Worm (Caenorhabditis elegans) whole organism, mixed stage, embryonic: Measurements from ENCODE around the gene pigk-1.

Source experiments
- M03D4.4 ChIP-seq: sonication (generic microtip); optimal IDR thresholded peaks from 2 replicates; lab custom pipeline; 2017; ENCODE audit warnings: mild to moderate bottlenecking, missing genetic modification characterization, missing compliant biosample characterization
- bed-3 ChIP-seq: fragments of 200-800 bp; sonication (Bioruptor generic); optimal IDR thresholded peaks from 3 replicates; lab custom pipeline; 2018; ENCODE audit warnings: mild to moderate bottlenecking, missing genetic modification characterization, moderate library complexity, missing compliant biosample characterization
- blmp-1 ChIP-seq: fragments of 150-350 bp; optimal IDR thresholded peaks from 2 replicates; lab custom pipeline; 2014; ENCODE audit warnings: missing biosample characterization, missing genetic modification characterization
- ceh-39 ChIP-seq: fragments of 150-350 bp; optimal IDR thresholded peaks from 2 replicates; lab custom pipeline; 2014; ENCODE audit warnings: missing biosample characterization, missing genetic modification characterization
- ces-1 ChIP-seq: fragments of 150-350 bp; optimal IDR thresholded peaks from 2 replicates; lab custom pipeline; 2014; ENCODE audit warnings: missing biosample characterization, missing genetic modification reagents, missing genetic modification characterization
- cnd-1 ChIP-seq: fragments of 200-800 bp; sonication (Bioruptor generic); optimal IDR thresholded peaks from 2 replicates; lab custom pipeline; 2018; ENCODE audit warnings: mild to moderate bottlenecking, missing genetic modification characterization, missing compliant biosample characterization
- drap-1 ChIP-seq: fragments of 200-800 bp; sonication (Bioruptor generic); optimal IDR thresholded peaks from 3 replicates; lab custom pipeline; 2018; ENCODE audit warnings: mild to moderate bottlenecking, missing genetic modification characterization, missing compliant biosample characterization
- elt-1 ChIP-seq: sonication (generic microtip); optimal IDR thresholded peaks from 2 replicates; lab custom pipeline; 2017; ENCODE audit warnings: missing genetic modification characterization, mild to moderate bottlenecking, missing compliant biosample characterization, antibody characterized with exemption, moderate library complexity, borderline replicate concordance; ENCODE audit not compliant: insufficient read depth
- elt-3 ChIP-seq: fragments of 150-350 bp; optimal IDR thresholded peaks from 2 replicates; lab custom pipeline; 2014; ENCODE audit warnings: missing biosample characterization, missing genetic modification characterization
- flh-1 ChIP-seq: fragments of 200-800 bp; sonication (Bioruptor generic); optimal IDR thresholded peaks from 2 replicates; lab custom pipeline; 2018; ENCODE audit warnings: mild to moderate bottlenecking, missing genetic modification characterization, moderate library complexity, missing compliant biosample characterization
- hlh-1 ChIP-seq: fragments of 150-350 bp; optimal IDR thresholded peaks from 2 replicates; lab custom pipeline; 2014; ENCODE audit warnings: missing biosample characterization, missing genetic modification reagents, missing genetic modification characterization
- lin-13 ChIP-seq: fragments of 150-350 bp; optimal IDR thresholded peaks from 2 replicates; lab custom pipeline; 2014; ENCODE audit warnings: missing biosample characterization, missing genetic modification characterization
- lin-32 ChIP-seq: fragments of 200-800 bp; sonication (Bioruptor generic); optimal IDR thresholded peaks from 2 replicates; lab custom pipeline; 2018; ENCODE audit warnings: mild to moderate bottlenecking, missing genetic modification characterization, missing compliant biosample characterization
- mab-5 ChIP-seq: fragments of 150-350 bp; optimal IDR thresholded peaks from 2 replicates; lab custom pipeline; 2014; ENCODE audit warnings: missing biosample characterization, missing genetic modification characterization
- mep-1 ChIP-seq: fragments of 150-350 bp; optimal IDR thresholded peaks from 2 replicates; lab custom pipeline; 2017; ENCODE audit warnings: missing biosample characterization, missing genetic modification reagents, missing genetic modification characterization, inconsistent platforms
- nhr-12 ChIP-seq: fragments of 150-350 bp; optimal IDR thresholded peaks from 2 replicates; lab custom pipeline; 2014; ENCODE audit warnings: missing biosample characterization, missing genetic modification characterization
- nhr-28 ChIP-seq: fragments of 150-350 bp; optimal IDR thresholded peaks from 2 replicates; lab custom pipeline; 2014; ENCODE audit warnings: missing biosample characterization, missing genetic modification characterization
- nhr-76 ChIP-seq: sonication (generic microtip); optimal IDR thresholded peaks from 2 replicates; lab custom pipeline; 2017; ENCODE audit warnings: missing biosample characterization, missing genetic modification characterization
- sem-2 ChIP-seq: fragments of 200-800 bp; sonication (Bioruptor generic); optimal IDR thresholded peaks from 2 replicates; lab custom pipeline; 2018; ENCODE audit warnings: mild to moderate bottlenecking, missing genetic modification characterization, missing compliant biosample characterization
- snpc-4 ChIP-seq: fragments of 150-350 bp; optimal IDR thresholded peaks from 2 replicates; lab custom pipeline; 2014; ENCODE audit warnings: missing biosample characterization, missing genetic modification characterization
- tbx-8 ChIP-seq: fragments of 200-800 bp; sonication (Bioruptor generic); optimal IDR thresholded peaks from 2 replicates; lab custom pipeline; 2018; ENCODE audit warnings: mild to moderate bottlenecking, missing genetic modification characterization, moderate library complexity, missing compliant biosample characterization
- unc-120 ChIP-seq: sonication (generic microtip); optimal IDR thresholded peaks from 2 replicates; lab custom pipeline; 2017; ENCODE audit warnings: missing genetic modification characterization, missing compliant biosample characterization; ENCODE audit not compliant: poor library complexity, severe bottlenecking
- unc-39 ChIP-seq: fragments of 150-350 bp; optimal IDR thresholded peaks from 2 replicates; lab custom pipeline; 2014; ENCODE audit warnings: missing biosample characterization, missing genetic modification characterization
- unc-62 ChIP-seq: fragments of 150-350 bp; optimal IDR thresholded peaks from 2 replicates; lab custom pipeline; 2014; ENCODE audit warnings: missing biosample characterization, missing genetic modification reagents, missing genetic modification characterization
- zip-8 ChIP-seq: fragments of 150-350 bp; optimal IDR thresholded peaks from 2 replicates; lab custom pipeline; 2014; ENCODE audit warnings: missing biosample characterization, missing genetic modification characterization
- ztf-11 ChIP-seq: fragments of 150-350 bp; optimal IDR thresholded peaks from 2 replicates; lab custom pipeline; 2014; ENCODE audit warnings: missing biosample characterization, missing genetic modification characterization

The pigk-1 gene

DNA sequence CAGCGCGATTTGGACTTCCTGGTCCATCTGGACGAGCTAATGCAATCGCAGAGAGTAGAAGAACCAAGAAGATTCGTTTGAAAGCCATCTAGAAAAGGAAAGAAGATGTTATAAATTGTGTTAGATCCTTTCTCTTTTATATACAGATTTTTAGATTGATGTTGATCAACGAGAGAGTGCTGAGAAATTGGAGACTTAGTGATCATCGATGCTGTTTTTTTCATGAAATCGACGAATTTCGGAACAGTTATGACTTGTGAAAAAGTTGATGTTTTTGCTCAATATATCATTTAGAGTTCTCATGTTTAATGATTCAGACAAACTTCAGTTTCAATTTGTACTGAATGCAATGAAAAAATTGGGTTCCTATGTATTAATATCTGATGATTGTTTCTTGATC is 7.2 kb downstream of the pigk-1 start, which contains the start of gene srlf-17:
TSS of gene srlf-17 (minus strand) at position 101 of the 400 bp plus-strand sequence.
- TF ChIP-seq unc-39 (tag; lab: Kevin White, UChicago) = no peak
- no peak for TF ChIP-seq bed-3 (GFP tag; lab: Kevin White, UChicago)
- TF ChIP-seq snpc-4 (tag; lab: Kevin White, UChicago) = no peak
- no peak for TF ChIP-seq hlh-1 (tag; lab: Kevin White, UChicago)
- TF ChIP-seq flh-1 (GFP tag; lab: Kevin White, UChicago) = no peak
- TF ChIP-seq nhr-28 (tag; lab: Kevin White, UChicago) = no peak
- no peak for TF ChIP-seq ztf-11 (tag; lab: Kevin White, UChicago)
- no peak for TF ChIP-seq unc-62 (GFP tag; lab: Kevin White, UChicago)
- no peak for TF ChIP-seq nhr-76 (tag; lab: Kevin White, UChicago)
- no peak for TF ChIP-seq elt-1 (tag; lab: Kevin White, UChicago)

DNA sequence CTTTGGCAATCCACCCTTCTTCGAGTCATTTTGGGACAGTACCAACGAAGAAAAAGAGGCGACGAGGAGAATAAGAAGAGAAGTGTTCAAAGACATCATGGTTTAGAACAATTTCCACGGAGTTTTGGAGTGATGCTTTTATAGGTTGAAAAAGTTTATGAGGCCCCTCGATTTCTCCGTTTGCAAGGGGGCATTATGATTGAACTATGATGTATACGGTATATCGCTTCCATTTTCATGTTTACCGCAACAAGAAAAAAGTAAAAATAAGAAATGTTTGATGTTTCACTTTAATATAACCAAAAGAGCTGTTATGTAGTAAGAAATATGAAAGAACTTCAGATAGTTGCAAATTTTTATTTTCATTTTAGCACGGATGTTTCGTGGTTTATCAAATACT is 8.4 kb downstream of the pigk-1 start, which contains the start of gene srlf-18:
TSS of gene srlf-18 (minus strand) at position 101 of the 400 bp plus-strand sequence.
- TF ChIP-seq nhr-76 (tag; lab: Kevin White, UChicago) (no peak), nhr-12 (tag; lab: Kevin White, UChicago) (no peak), ceh-39 (tag; lab: Kevin White, UChicago) (no peak), elt-3 (no peak), ces-1 (GFP tag; lab: Kevin White, UChicago) (no peak), bed-3 (GFP tag; lab: Kevin White, UChicago) (no peak), lin-32 (no peak), unc-120 (tag; lab: Kevin White, UChicago) (no peak), elt-1 (tag; lab: Kevin White, UChicago) (no peak), snpc-4 (tag; lab: Kevin White, UChicago) (no peak), mep-1 (tag; lab: Kevin White, UChicago) (no peak), sem-2 (GFP tag; lab: Kevin White, UChicago) (no peak), unc-62 (GFP tag; lab: Kevin White, UChicago) (no peak), unc-39 (tag; lab: Kevin White, UChicago) (no peak), hlh-1 (tag; lab: Kevin White, UChicago) (no peak), mab-5 (tag; lab: Kevin White, UChicago) (no peak)

DNA sequence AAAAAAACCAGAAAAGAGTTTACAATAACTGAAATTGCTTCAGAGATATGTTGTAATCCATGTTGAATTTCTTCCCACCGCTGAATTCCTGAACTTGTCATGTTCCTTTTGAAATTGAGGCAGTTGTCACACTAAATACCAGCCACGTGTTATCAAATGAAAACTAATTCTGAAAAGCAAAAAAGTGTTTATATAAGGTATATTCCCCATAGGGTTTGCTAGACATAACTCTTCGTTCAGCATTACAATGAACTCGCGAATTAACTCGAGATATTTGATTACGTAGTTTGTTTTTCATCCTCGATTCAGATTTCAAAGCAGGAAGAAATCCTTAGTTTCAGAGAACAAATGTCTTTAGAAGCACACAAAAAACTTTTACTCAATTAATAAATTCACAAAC is 9.5 kb downstream of the pigk-1 start, which contains the start of gene str-3:
TSS of gene str-3 (minus strand) at position 101 of the 400 bp plus-strand sequence.
- TF ChIP-seq unc-62 (GFP tag; lab: Kevin White, UChicago) (no peak), drap-1 (GFP tag; lab: Kevin White, UChicago) (no peak), M03D4.4 (tag; lab: Kevin White, UChicago) (no peak), mep-1 (tag; lab: Kevin White, UChicago) (no peak), snpc-4 (tag; lab: Kevin White, UChicago) (no peak), lin-13 (tag; lab: Kevin White, UChicago) (no peak), elt-1 (tag; lab: Kevin White, UChicago) (no peak), unc-120 (tag; lab: Kevin White, UChicago) (no peak), unc-39 (tag; lab: Kevin White, UChicago) (no peak), tbx-8 (GFP tag; lab: Kevin White, UChicago) (no peak), ces-1 (GFP tag; lab: Kevin White, UChicago) (no peak), zip-8 (tag; lab: Kevin White, UChicago) (no peak), blmp-1 (no peak), nhr-28 (tag; lab: Kevin White, UChicago) (no peak), flh-1 (GFP tag; lab: Kevin White, UChicago) (no peak)

DNA sequence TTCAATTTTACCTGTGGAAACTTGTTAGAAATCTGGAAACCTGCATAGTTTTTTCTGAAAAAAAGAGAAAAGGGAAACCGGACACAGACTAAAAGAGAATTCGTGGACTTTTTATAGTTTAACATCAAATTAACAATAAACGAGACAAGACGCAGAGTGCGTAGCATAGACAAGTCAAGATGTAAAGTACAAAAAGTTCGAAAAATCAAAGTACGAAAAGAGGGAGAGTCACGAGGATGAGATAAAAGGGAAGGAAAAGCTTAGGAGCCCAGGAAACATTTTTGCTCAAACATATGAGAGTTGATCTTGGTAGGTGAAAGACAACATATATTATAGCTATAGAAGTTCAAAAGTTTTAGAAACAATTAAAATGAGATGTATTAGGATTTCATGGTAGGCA is 12.0 kb downstream of the pigk-1 start, which contains the start of gene M7.12:
TSS of gene M7.12 (minus strand) at position 188 of the 400 bp plus-strand sequence.
- TF ChIP-seq ceh-39 (tag; lab: Kevin White, UChicago) (no peak), mab-5 (tag; lab: Kevin White, UChicago) (no peak), hlh-1 (tag; lab: Kevin White, UChicago) (no peak), unc-39 (tag; lab: Kevin White, UChicago) (no peak), elt-1 (tag; lab: Kevin White, UChicago) (no peak)

DNA sequence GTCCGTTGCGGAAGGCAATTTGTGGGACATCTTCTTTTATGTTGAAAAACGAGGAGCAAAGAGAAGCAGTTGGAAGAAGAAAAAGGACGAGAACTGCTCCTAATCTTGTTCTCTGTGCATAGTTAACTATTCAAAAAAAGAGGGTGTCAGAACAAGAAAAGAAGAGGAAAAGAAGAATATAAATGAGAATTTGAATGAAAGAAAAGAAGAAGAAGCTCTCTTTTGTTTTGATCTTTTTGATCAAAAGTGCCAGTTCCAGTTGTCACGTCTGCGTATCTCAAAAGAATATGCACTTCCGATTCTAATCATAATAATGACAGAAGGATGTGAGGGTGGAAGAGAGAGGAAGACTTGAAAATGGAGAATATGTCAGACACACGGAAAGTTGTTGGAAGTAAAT is 14.8 kb downstream of the pigk-1 start, which contains the start of gene M7.8:
TSS of gene M7.8 (minus strand) at position 112 of the 400 bp plus-strand sequence.
- TF ChIP-seq ces-1 (GFP tag; lab: Kevin White, UChicago) (peak; percentile 53), unc-62 (GFP tag; lab: Kevin White, UChicago) (peak; percentile 32), cnd-1 (tag; lab: Kevin White, UChicago) (no peak)
